Worm (Caenorhabditis elegans) whole organism, midembryonic: ENCODE measurements around the gene str-39.

Source experiments
- flt-1 ChIP-seq: fragments of 200-800 bp; sonication (Bioruptor generic); IDR thresholded peaks from 2 replicates; pipeline ENCODE4 v1.3.6; 2022; ENCODE audit warnings: missing genetic modification characterization, missing compliant biosample characterization
- klf-2 ChIP-seq: fragments of 200-800 bp; sonication (Bioruptor generic); conservative IDR thresholded peaks from 2 replicates; pipeline ENCODE4 v1.3.6; 2022; ENCODE audit warnings: missing genetic modification reagents, missing genetic modification characterization, missing compliant biosample characterization
- tab-1 ChIP-seq: fragments of 200-800 bp; sonication (Bioruptor generic); IDR thresholded peaks from 2 replicates; pipeline ENCODE4 v1.3.6; 2022; ENCODE audit warnings: missing genetic modification characterization, missing compliant biosample characterization
- ztf-29 ChIP-seq: fragments of 200-800 bp; sonication (Bioruptor generic); IDR thresholded peaks from 2 replicates; pipeline ENCODE4 v1.3.6; 2022; ENCODE audit warnings: missing genetic modification reagents, missing genetic modification characterization, missing compliant biosample characterization

- TF ChIP-seq klf-2 (GFP tag; lab: Robert Waterston, UW) (no peak), flt-1 (GFP tag; lab: Robert Waterston, UW) (no peak), tab-1 (no peak), ztf-29 (GFP tag; lab: Robert Waterston, UW) (no peak)
Observed at ce11 chrV:2892976-2893375, 13.3 kb upstream of the str-39 start, which contains the start of gene srh-127.
